Fruit fly (Drosophila melanogaster): Measurements from ENCODE around the gene Ptp36E.

Gene Ptp36E

DNA sequence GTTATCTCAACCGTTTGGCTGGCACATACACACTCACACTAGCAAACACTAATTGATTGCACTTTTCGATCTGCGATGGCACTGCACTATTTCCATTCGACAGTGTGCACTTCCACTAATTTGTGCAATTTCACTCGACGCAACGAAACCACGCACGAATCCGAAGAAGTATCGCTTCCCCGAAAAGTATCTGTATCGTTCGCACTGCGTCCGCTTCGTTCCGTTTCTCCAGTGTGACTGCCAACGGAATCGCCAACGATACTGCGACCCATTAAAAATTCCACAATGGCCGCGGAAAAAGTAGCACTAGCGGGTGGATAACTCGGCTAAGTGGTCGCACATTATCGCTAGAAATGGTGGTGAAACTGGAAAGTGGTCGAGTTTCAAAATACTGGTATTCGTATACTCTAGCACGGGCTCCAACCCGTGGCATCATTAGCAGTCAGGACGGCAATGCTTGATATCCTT lies 32.6 kb downstream of the Ptp36E start, which contains the start of gene Socs36E:
Socs36E (minus strand) TSS at position 246 of the 468 bp plus-strand sequence.
- TF ChIP-seq br (GFP tag; optimal IDR thresholded peaks at IDR 0.05): no peak
- no peak for TF ChIP-seq Jra (GFP tag; optimal IDR thresholded peaks at IDR 0.05)
- peak; percentile 35 for TF ChIP-seq Vsx2 (GFP tag; optimal IDR thresholded peaks at IDR 0.05; ENCODE audit: partially characterized antibody)
- peak in 1 of 2 experiments; percentile 13 for TF ChIP-seq foxo (GFP tag; optimal IDR thresholded peaks at IDR 0.05)
- peak; percentile 93 for TF ChIP-seq Myc (optimal IDR thresholded peaks at IDR 0.05)
- TF ChIP-seq brk (GFP tag; optimal IDR thresholded peaks at IDR 0.05): no peak
- no peak for TF ChIP-seq CG9705 (GFP tag; optimal IDR thresholded peaks at IDR 0.05)
- TF ChIP-seq lola (GFP tag; optimal IDR thresholded peaks at IDR 0.05): no peak
- peak; percentile 8 for TF ChIP-seq HLH106 (tag; optimal IDR thresholded peaks at IDR 0.05)
- TF ChIP-seq usp (GFP tag; optimal IDR thresholded peaks at IDR 0.05): no peak
- no peak for TF ChIP-seq Mio (GFP tag; optimal IDR thresholded peaks at IDR 0.05)
- TF ChIP-seq Rel (GFP tag; optimal IDR thresholded peaks at IDR 0.05): no peak
- TF ChIP-seq Rel (tag; optimal IDR thresholded peaks at IDR 0.05): peak; percentile 70
- peak; percentile 5 for TF ChIP-seq Sp1 (GFP tag; optimal IDR thresholded peaks at IDR 0.05)
- TF ChIP-seq dsf (GFP tag; optimal IDR thresholded peaks at IDR 0.05; ENCODE audit: borderline replicate concordance): no peak
- TF ChIP-seq sv (GFP tag; optimal IDR thresholded peaks at IDR 0.05): peak; percentile 4
- TF ChIP-seq OdsH (GFP tag; optimal IDR thresholded peaks at IDR 0.05): no peak
- peak; percentile 13 for TF ChIP-seq psq (GFP tag; optimal IDR thresholded peaks at IDR 0.05)
- no peak for TF ChIP-seq sage (GFP tag; optimal IDR thresholded peaks at IDR 0.05)
- TF ChIP-seq rgr (GFP tag; optimal IDR thresholded peaks at IDR 0.05): peak; percentile 21
- no peak for TF ChIP-seq Hnf4 (GFP tag; optimal IDR thresholded peaks at IDR 0.05)
- no peak for TF ChIP-seq pan (optimal IDR thresholded peaks at IDR 0.05)
- TF ChIP-seq CG32264 (GFP tag; optimal IDR thresholded peaks at IDR 0.05): no peak
- TF ChIP-seq tai (GFP tag; optimal IDR thresholded peaks at IDR 0.05): no peak
- peak; percentile 42 for TF ChIP-seq Hr83 (GFP tag; optimal IDR thresholded peaks at IDR 0.05; ENCODE audit: poor library complexity, severe bottlenecking)

DNA sequence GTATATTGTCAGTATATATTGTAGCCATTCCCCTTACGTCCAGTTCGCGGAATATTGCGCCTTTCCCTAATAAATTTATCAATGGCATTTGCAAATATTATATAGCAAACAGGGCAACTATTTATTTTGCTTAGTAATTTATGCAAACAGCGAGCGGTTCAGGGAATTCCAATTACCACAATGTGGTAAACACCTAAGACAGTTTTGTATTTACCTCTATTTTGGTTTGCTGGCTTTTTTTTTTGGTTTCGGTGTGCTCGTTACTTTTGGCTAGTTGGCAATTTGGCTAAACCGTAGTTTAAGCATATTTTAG lies 33.0 kb downstream of the Ptp36E start:
- TF ChIP-seq tai (GFP tag; optimal IDR thresholded peaks at IDR 0.05): peak; percentile 62
- TF ChIP-seq OdsH (GFP tag; optimal IDR thresholded peaks at IDR 0.05): peak; percentile 31
- no peak for TF ChIP-seq Abd-B (GFP tag; optimal IDR thresholded peaks at IDR 0.05)
- no peak for TF ChIP-seq usp (GFP tag; optimal IDR thresholded peaks at IDR 0.05)
- TF ChIP-seq Hr83 (GFP tag; optimal IDR thresholded peaks at IDR 0.05; ENCODE audit: poor library complexity, severe bottlenecking): peak; percentile 13
- peak; percentile 14 for TF ChIP-seq rgr (GFP tag; optimal IDR thresholded peaks at IDR 0.05)
- no peak for TF ChIP-seq Mio (GFP tag; optimal IDR thresholded peaks at IDR 0.05)

DNA sequence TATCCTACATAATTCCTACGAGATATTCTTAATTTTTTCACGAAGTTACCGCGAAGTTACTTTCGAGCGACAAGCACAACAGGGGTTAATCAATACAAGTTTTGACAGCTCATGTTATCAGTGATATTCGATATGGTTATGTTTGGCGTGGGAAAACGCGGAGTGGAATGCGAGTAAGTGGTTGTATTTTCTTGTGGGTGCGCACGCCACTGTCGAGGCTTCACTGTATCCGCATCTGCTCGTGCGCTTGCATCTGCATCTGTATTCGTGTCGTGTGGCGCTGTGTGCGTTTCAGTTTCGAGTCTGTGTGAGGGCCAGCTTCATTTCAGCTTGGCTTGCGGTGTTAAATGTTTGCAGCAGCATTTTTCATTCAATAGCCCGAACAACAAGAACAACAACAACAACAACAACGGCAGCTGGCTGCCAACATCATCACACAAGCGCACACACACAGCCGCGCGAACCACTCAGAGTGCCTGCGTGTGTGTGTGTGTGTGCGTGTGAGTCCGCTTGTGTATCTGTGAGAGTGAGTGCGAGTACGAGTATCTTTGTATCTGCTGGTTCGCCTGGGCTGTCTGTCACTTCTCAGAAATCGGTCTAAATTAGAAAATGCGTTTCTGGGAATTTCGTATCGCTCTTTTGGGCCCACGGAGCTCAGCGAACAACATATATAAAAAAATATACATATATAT lies 33.5 kb downstream of the Ptp36E start:
- no peak for TF ChIP-seq OdsH (GFP tag; optimal IDR thresholded peaks at IDR 0.05)
- TF ChIP-seq dsf (GFP tag; optimal IDR thresholded peaks at IDR 0.05; ENCODE audit: borderline replicate concordance): no peak
- no peak for TF ChIP-seq Vsx2 (GFP tag; optimal IDR thresholded peaks at IDR 0.05; ENCODE audit: partially characterized antibody)
- TF ChIP-seq Mio (GFP tag; optimal IDR thresholded peaks at IDR 0.05): no peak
- TF ChIP-seq psq (GFP tag; optimal IDR thresholded peaks at IDR 0.05): no peak
- no peak for TF ChIP-seq sage (GFP tag; optimal IDR thresholded peaks at IDR 0.05)
- peak; percentile 56 for TF ChIP-seq dmrt93B (GFP tag; optimal IDR thresholded peaks at IDR 0.05)
- TF ChIP-seq fru (GFP tag; optimal IDR thresholded peaks at IDR 0.05): peak; percentile 60
- TF ChIP-seq h (GFP tag; optimal IDR thresholded peaks at IDR 0.05): peak; percentile 62
- peak in 1 of 2 experiments; percentile 19 for TF ChIP-seq dl (GFP tag; optimal IDR thresholded peaks at IDR 0.05; ENCODE audit: insufficient read depth in 1 of 2, partially characterized antibody in 2 of 2)
- no peak for TF ChIP-seq pan (optimal IDR thresholded peaks at IDR 0.05)
- TF ChIP-seq Dif (GFP tag; optimal IDR thresholded peaks at IDR 0.05; ENCODE audit: partially characterized antibody): no peak
- peak; percentile 67 for TF ChIP-seq woc (GFP tag; optimal IDR thresholded peaks at IDR 0.05)
- no peak for TF ChIP-seq Jra (GFP tag; optimal IDR thresholded peaks at IDR 0.05)
- no peak for TF ChIP-seq Hnf4 (GFP tag; optimal IDR thresholded peaks at IDR 0.05)
- peak; percentile 67 for TF ChIP-seq ey (GFP tag; optimal IDR thresholded peaks at IDR 0.05)
- no peak for TF ChIP-seq usp (GFP tag; optimal IDR thresholded peaks at IDR 0.05)
- TF ChIP-seq GATAd (GFP tag; optimal IDR thresholded peaks at IDR 0.05): no peak
- peak in 1 of 2 experiments; percentile 48 for TF ChIP-seq foxo (GFP tag; optimal IDR thresholded peaks at IDR 0.05)
- TF ChIP-seq Abd-B (GFP tag; optimal IDR thresholded peaks at IDR 0.05): peak; percentile 65
- TF ChIP-seq jim (GFP tag; optimal IDR thresholded peaks at IDR 0.05): no peak
- peak; percentile 30 for TF ChIP-seq Dfd (GFP tag; optimal IDR thresholded peaks at IDR 0.05)
- no peak for TF ChIP-seq rgr (GFP tag; optimal IDR thresholded peaks at IDR 0.05)
- TF ChIP-seq CG9705 (GFP tag; optimal IDR thresholded peaks at IDR 0.05): peak; percentile 23
- TF ChIP-seq Sp1 (GFP tag; optimal IDR thresholded peaks at IDR 0.05): peak; percentile 4
- no peak for TF ChIP-seq Myc (optimal IDR thresholded peaks at IDR 0.05)
- TF ChIP-seq CrebA (GFP tag; optimal IDR thresholded peaks at IDR 0.05; ENCODE audit: borderline replicate concordance): peak; percentile 69
- peak; percentile 22 for TF ChIP-seq sv (GFP tag; optimal IDR thresholded peaks at IDR 0.05)
- no peak for TF ChIP-seq Hr78 (GFP tag; optimal IDR thresholded peaks at IDR 0.05)
- peak; percentile 76 for TF ChIP-seq N (GFP tag; optimal IDR thresholded peaks at IDR 0.05)
- peak; percentile 53 for TF ChIP-seq br (GFP tag; optimal IDR thresholded peaks at IDR 0.05)
- TF ChIP-seq lola (GFP tag; optimal IDR thresholded peaks at IDR 0.05): no peak
- TF ChIP-seq tai (GFP tag; optimal IDR thresholded peaks at IDR 0.05): no peak
- TF ChIP-seq Rel (GFP tag; optimal IDR thresholded peaks at IDR 0.05): no peak
- peak; percentile 41 for TF ChIP-seq Rel (tag; optimal IDR thresholded peaks at IDR 0.05)
- TF ChIP-seq brk (GFP tag; optimal IDR thresholded peaks at IDR 0.05): no peak
- TF ChIP-seq Hr83 (GFP tag; optimal IDR thresholded peaks at IDR 0.05; ENCODE audit: poor library complexity, severe bottlenecking): peak; percentile 52
- TF ChIP-seq HLH106 (tag; optimal IDR thresholded peaks at IDR 0.05): peak; percentile 56
- no peak for TF ChIP-seq CG32264 (GFP tag; optimal IDR thresholded peaks at IDR 0.05)
